Fruit fly (Drosophila melanogaster) whole organism: ENCODE measurements around the gene CG12256.

Source experiments
- CG8478 ChIP-seq: fragments of >200 bp; optimal IDR thresholded peaks from 2 replicates; lab custom pipeline; 2018; ENCODE audit warnings: inconsistent platforms
- Dll ChIP-seq: fragments of >200 bp; optimal IDR thresholded peaks from 2 replicates; lab custom pipeline; 2017
- EcR ChIP-seq, 2 experiments: fragments of >200 bp; optimal IDR thresholded peaks; 2 replicates each; lab custom pipeline; 2017; ENCODE audit warnings: missing biosample characterization in 2 of 2, missing genetic modification characterization in 2 of 2, missing genetic modification reagents in 2 of 2
- pan ChIP-seq: fragments of >200 bp; optimal IDR thresholded peaks from 2 replicates; lab custom pipeline; 2017
- psq ChIP-seq: fragments of >200 bp; optimal IDR thresholded peaks from 2 replicates; lab custom pipeline; 2017
- usp ChIP-seq: fragments of >200 bp; optimal IDR thresholded peaks from 2 replicates; lab custom pipeline; 2017; ENCODE audit warnings: missing biosample characterization, missing genetic modification characterization, mixed read lengths

- no peak for TF ChIP-seq psq
- no peak for TF ChIP-seq usp
- no peak for TF ChIP-seq CG8478 (lab: Kevin White, UChicago)
- no peak for TF ChIP-seq EcR (GFP tag; optimal IDR thresholded peaks at IDR 0.05; lab: Kevin White, UChicago)
- no peak for TF ChIP-seq pan (lab: Kevin White, UChicago)
- TF ChIP-seq Dll (lab: Kevin White, UChicago), result no peak
Measured at dm6 chr3R:12221366-12221916, 4.7 kb downstream of the CG12256 start, which contains the start of gene CG4860.
